Worm (Caenorhabditis elegans): ENCODE measurements around the gene srz-18.

srz-18 gene

ce11 chrV:20634330-20634729 is 7.8 kb downstream of the srz-18 start, which contains the start of gene F46B3.16:
Gene F46B3.16 (plus strand): TSS chrV:20634630.
- TF ChIP-seq lin-39 (tag; optimal IDR thresholded peaks at IDR 0.05) (no peak), daf-12 (tag; optimal IDR thresholded peaks at IDR 0.05) (no peak), nhr-12 (tag; optimal IDR thresholded peaks at IDR 0.05) (no peak), jun-1 (tag; optimal IDR thresholded peaks at IDR 0.05) (no peak), tbx-2 (tag; optimal IDR thresholded peaks at IDR 0.05) (no peak), pha-4 (tag; optimal IDR thresholded peaks at IDR 0.05) (no peak), zag-1 (tag; optimal IDR thresholded peaks at IDR 0.05) (no peak), elt-2 (tag; optimal IDR thresholded peaks at IDR 0.05) (no peak), mdl-1 (tag; optimal IDR thresholded peaks at IDR 0.05) (no peak), egl-27 (tag; optimal IDR thresholded peaks at IDR 0.05) (no peak), elt-3 (tag; optimal IDR thresholded peaks at IDR 0.05) (no peak), unc-39 (tag; optimal IDR thresholded peaks at IDR 0.05) (no peak), fkh-10 (GFP tag; optimal IDR thresholded peaks at IDR 0.05) (no peak), nhr-77 (tag; optimal IDR thresholded peaks at IDR 0.05) (no peak), mml-1 (tag; optimal IDR thresholded peaks at IDR 0.05) (no peak)

ce11 chrV:20636855-20637254 is 10.3 kb downstream of the srz-18 start, which contains the start of gene ttr-13:
Gene ttr-13 (minus strand): TSS chrV:20636955.
- TF ChIP-seq nhr-67 (tag; optimal IDR thresholded peaks at IDR 0.05): no peak
- no peak for TF ChIP-seq nhr-76 (tag; optimal IDR thresholded peaks at IDR 0.05)
- no peak for TF ChIP-seq aly-2 (tag; optimal IDR thresholded peaks at IDR 0.05)
- no peak for TF ChIP-seq snpc-4 (tag; optimal IDR thresholded peaks at IDR 0.05)
- TF ChIP-seq nhr-12 (tag; optimal IDR thresholded peaks at IDR 0.05): no peak
- TF ChIP-seq ceh-28 (tag; optimal IDR thresholded peaks at IDR 0.05): no peak
- TF ChIP-seq R02D3.7 (tag; optimal IDR thresholded peaks at IDR 0.05): no peak
- TF ChIP-seq nhr-77 (tag; optimal IDR thresholded peaks at IDR 0.05): no peak
- TF ChIP-seq jun-1 (tag; optimal IDR thresholded peaks at IDR 0.05): no peak
- no peak for TF ChIP-seq elt-2 (tag; optimal IDR thresholded peaks at IDR 0.05)
- no peak for TF ChIP-seq pha-4 (tag; optimal IDR thresholded peaks at IDR 0.05)
- no peak for TF ChIP-seq zag-1 (tag; optimal IDR thresholded peaks at IDR 0.05)
- no peak for TF ChIP-seq ztf-11 (tag; optimal IDR thresholded peaks at IDR 0.05)
- no peak for TF ChIP-seq nhr-43 (tag; optimal IDR thresholded peaks at IDR 0.05; ENCODE audit: poor library complexity, severe bottlenecking)
- TF ChIP-seq daf-12 (tag; optimal IDR thresholded peaks at IDR 0.05): no peak
- TF ChIP-seq tbx-2 (tag; optimal IDR thresholded peaks at IDR 0.05): no peak
- no peak for TF ChIP-seq eor-1 (tag; optimal IDR thresholded peaks at IDR 0.05)
- TF ChIP-seq nhr-28 (tag; optimal IDR thresholded peaks at IDR 0.05): no peak

- TF ChIP-seq nhr-237 (tag; optimal IDR thresholded peaks at IDR 0.05) (no peak), ztf-4 (tag; optimal IDR thresholded peaks at IDR 0.05) (no peak), nhr-76 (tag; optimal IDR thresholded peaks at IDR 0.05) (no peak), hmg-11 (tag; optimal IDR thresholded peaks at IDR 0.05) (no peak), ceh-9 (tag; optimal IDR thresholded peaks at IDR 0.05) (no peak), lin-39 (tag; optimal IDR thresholded peaks at IDR 0.05) (no peak), snpc-4 (tag; optimal IDR thresholded peaks at IDR 0.05) (no peak), lsy-12 (tag; optimal IDR thresholded peaks at IDR 0.05) (no peak), nfya-1 (tag; optimal IDR thresholded peaks at IDR 0.05; ENCODE audit: insufficient read depth) (no peak), ZK546.5 (tag; optimal IDR thresholded peaks at IDR 0.05) (no peak), nhr-43 (tag; optimal IDR thresholded peaks at IDR 0.05; ENCODE audit: poor library complexity, severe bottlenecking) (no peak), pha-4 (tag; optimal IDR thresholded peaks at IDR 0.05) (no peak), egl-27 (tag; optimal IDR thresholded peaks at IDR 0.05) (no peak), unc-62 (GFP tag; optimal IDR thresholded peaks at IDR 0.05) (no peak), egl-5 (tag; optimal IDR thresholded peaks at IDR 0.05) (no peak), jun-1 (tag; optimal IDR thresholded peaks at IDR 0.05) (no peak), daf-12 (tag; optimal IDR thresholded peaks at IDR 0.05) (no peak), ceh-28 (tag; optimal IDR thresholded peaks at IDR 0.05) (no peak), zag-1 (tag; optimal IDR thresholded peaks at IDR 0.05) (no peak), eor-1 (tag; optimal IDR thresholded peaks at IDR 0.05) (no peak)
Measured at ce11 chrV:20638344-20638743, 11.8 kb downstream of the srz-18 start, which contains the start of gene Y44A6B.3. Gene Y44A6B.3 (minus strand): TSS chrV:20638444.

ce11 chrV:20639294-20639693 is 12.8 kb downstream of the srz-18 start, which contains the start of gene srxa-14:
Gene srxa-14 (plus strand): TSS chrV:20639594.
- TF ChIP-seq ZK546.5 (tag; optimal IDR thresholded peaks at IDR 0.05): no peak
- no peak for TF ChIP-seq zag-1 (tag; optimal IDR thresholded peaks at IDR 0.05)
- no peak for TF ChIP-seq nhr-67 (tag; optimal IDR thresholded peaks at IDR 0.05)
- TF ChIP-seq lin-15B (tag; optimal IDR thresholded peaks at IDR 0.05): no peak
- no peak for TF ChIP-seq nhr-23 (tag; optimal IDR thresholded peaks at IDR 0.05)
- TF ChIP-seq nfya-1 (tag; optimal IDR thresholded peaks at IDR 0.05; ENCODE audit: insufficient read depth): no peak
- TF ChIP-seq fkh-10 (GFP tag; optimal IDR thresholded peaks at IDR 0.05): no peak
- TF ChIP-seq nhr-43 (tag; optimal IDR thresholded peaks at IDR 0.05; ENCODE audit: poor library complexity, severe bottlenecking): no peak
- no peak for TF ChIP-seq nhr-28 (tag; optimal IDR thresholded peaks at IDR 0.05)
- no peak for TF ChIP-seq egl-5 (tag; optimal IDR thresholded peaks at IDR 0.05)
- no peak for TF ChIP-seq skn-1 (tag; optimal IDR thresholded peaks at IDR 0.05)
- TF ChIP-seq nhr-12 (tag; optimal IDR thresholded peaks at IDR 0.05): no peak
- no peak for TF ChIP-seq ztf-11 (tag; optimal IDR thresholded peaks at IDR 0.05)
- no peak for TF ChIP-seq nhr-77 (tag; optimal IDR thresholded peaks at IDR 0.05)
- TF ChIP-seq snpc-4 (tag; optimal IDR thresholded peaks at IDR 0.05): no peak
